Fruit fly (Drosophila melanogaster) Kc167 (cell line): ENCODE data around the gene eIF2A.

Source experiments
- Sin3A ChIP-seq: fragments of >200 bp; optimal IDR thresholded peaks from 2 replicates; lab custom pipeline; 2018; ENCODE audit warnings: missing external identifiers
- h ChIP-seq: fragments of >200 bp; optimal IDR thresholded peaks from 3 replicates; lab custom pipeline; 2018; ENCODE audit warnings: missing external identifiers
- ttk ChIP-seq: sonication (Bioruptor generic); optimal IDR thresholded peaks from 2 replicates; lab custom pipeline; 2017; ENCODE audit warnings: missing external identifiers

DNA sequence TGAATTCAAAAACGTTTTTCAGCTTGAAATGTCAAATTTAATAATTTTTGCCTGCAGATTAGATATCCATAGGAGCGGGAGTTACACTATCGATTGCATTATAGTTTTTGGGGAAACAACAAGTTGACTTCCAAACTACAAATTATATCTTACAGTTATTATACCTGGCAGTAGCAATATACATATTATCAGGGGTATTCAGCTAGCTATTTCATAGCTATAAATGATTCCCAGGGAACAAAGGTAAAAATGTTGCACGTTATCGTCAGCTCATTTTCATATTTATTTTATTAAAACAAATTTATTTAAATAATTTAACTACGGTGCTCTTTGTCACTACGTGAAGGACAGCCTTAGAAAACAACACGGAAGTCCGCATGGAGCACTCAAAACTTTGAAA is 5.6 kb downstream of the eIF2A start:
- TF ChIP-seq Sin3A (lab: Kevin White, UChicago) (no peak), ttk (lab: Kevin White, UChicago) (no peak), h (no peak)
